Fruit fly (Drosophila melanogaster): ENCODE results near the gene Cpr30F.

DNA sequence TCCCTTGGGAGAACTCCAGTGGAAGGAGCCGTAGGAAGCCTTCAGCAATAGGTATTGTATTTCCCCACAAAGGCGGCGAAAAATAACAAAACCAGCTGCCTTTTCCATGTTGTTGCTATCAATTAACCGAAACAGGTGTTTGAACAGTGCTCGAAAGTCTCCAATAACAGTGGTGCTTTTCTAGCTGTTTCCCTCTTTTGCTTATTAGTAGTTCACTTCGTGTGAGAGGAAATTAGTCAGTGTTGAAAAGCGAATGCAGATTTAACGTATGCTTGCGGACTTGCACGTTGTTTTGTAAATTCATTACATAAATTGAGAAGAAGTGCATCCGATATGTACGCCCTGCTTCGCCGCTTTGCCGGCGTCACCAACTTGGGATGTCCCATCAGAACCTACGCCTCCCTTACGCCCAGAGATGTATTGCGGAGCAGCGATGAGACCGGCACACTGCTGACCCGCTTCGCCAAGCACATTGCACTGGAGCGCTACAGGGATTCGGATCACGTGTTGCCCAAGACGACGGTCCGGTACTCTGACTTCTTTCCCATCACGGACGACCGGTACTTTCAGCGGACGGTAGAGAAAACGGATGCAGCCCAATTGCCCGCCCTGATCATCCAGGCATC lies 5.8 kb upstream of the Cpr30F start, which contains the start of the genes Datp and CG4619:
- TF ChIP-seq Hr96 (GFP tag; optimal IDR thresholded peaks at IDR 0.05) (peak; percentile 66), CG7045 (GFP tag; optimal IDR thresholded peaks at IDR 0.05) (peak; percentile 13), tj (GFP tag; optimal IDR thresholded peaks at IDR 0.05) (no peak), CG14711 (tag; optimal IDR thresholded peaks at IDR 0.05) (peak; percentile 67), kay (GFP tag; ENCODE audit: borderline replicate concordance) (no peak), CG11617 (GFP tag; optimal IDR thresholded peaks at IDR 0.05) (peak; percentile 45), ovo (GFP tag; optimal IDR thresholded peaks at IDR 0.05) (peak; percentile 39)
